Fruit fly (Drosophila melanogaster): Measurements from ENCODE around the gene ValRS-m.

dm6 chr3L:8950955-8951354 lies 13.6 kb downstream of the ValRS-m start:
- TF ChIP-seq CG5204 (GFP tag; optimal IDR thresholded peaks at IDR 0.05) (no peak), Hr96 (GFP tag; optimal IDR thresholded peaks at IDR 0.05) (no peak), Mnt (GFP tag; optimal IDR thresholded peaks at IDR 0.05) (no peak), CG33017 (tag; optimal IDR thresholded peaks at IDR 0.05) (no peak), Clk (GFP tag; optimal IDR thresholded peaks at IDR 0.05) (no peak), bab1 (GFP tag; optimal IDR thresholded peaks at IDR 0.05) (no peak), pad (GFP tag; optimal IDR thresholded peaks at IDR 0.05) (no peak)
